Fruit fly (Drosophila melanogaster) whole organism, adult: Measurements from ENCODE around the gene elfless.

ENCODE experiments used
- CG1620 ChIP-seq: fragments of 200-800 bp; sonication (Bioruptor generic); optimal IDR thresholded peaks from 2 replicates; lab custom pipeline; 2016; ENCODE audit warnings: missing biosample characterization, missing genetic modification characterization
- Crg-1 ChIP-seq: fragments of 200-800 bp; sonication (Bioruptor generic); optimal IDR thresholded peaks from 2 replicates; lab custom pipeline; 2016; ENCODE audit warnings: missing biosample characterization, missing genetic modification characterization
- Hr96 ChIP-seq: fragments of 200-800 bp; sonication (Bioruptor generic); optimal IDR thresholded peaks from 2 replicates; lab custom pipeline; 2016; ENCODE audit warnings: missing biosample characterization, missing genetic modification characterization
- bab1 ChIP-seq: fragments of 200-800 bp; sonication (Bioruptor generic); optimal IDR thresholded peaks from 3 replicates; lab custom pipeline; 2019; ENCODE audit warnings: missing biosample characterization, mild to moderate bottlenecking, missing genetic modification characterization, moderate library complexity
- cnc ChIP-seq, 2 experiments: fragments of >200 bp; optimal IDR thresholded peaks; 2 replicates each; lab custom pipeline; 2017
- kay ChIP-seq: fragments of 200-800 bp; sonication (Bioruptor generic); peaks from one replicate; lab custom pipeline; 2016; ENCODE audit warnings: missing biosample characterization, missing genetic modification characterization, borderline replicate concordance
- ovo ChIP-seq: fragments of 200-800 bp; sonication (Bioruptor generic); optimal IDR thresholded peaks from 2 replicates; lab custom pipeline; 2016; ENCODE audit warnings: missing biosample characterization, missing genetic modification characterization

DNA sequence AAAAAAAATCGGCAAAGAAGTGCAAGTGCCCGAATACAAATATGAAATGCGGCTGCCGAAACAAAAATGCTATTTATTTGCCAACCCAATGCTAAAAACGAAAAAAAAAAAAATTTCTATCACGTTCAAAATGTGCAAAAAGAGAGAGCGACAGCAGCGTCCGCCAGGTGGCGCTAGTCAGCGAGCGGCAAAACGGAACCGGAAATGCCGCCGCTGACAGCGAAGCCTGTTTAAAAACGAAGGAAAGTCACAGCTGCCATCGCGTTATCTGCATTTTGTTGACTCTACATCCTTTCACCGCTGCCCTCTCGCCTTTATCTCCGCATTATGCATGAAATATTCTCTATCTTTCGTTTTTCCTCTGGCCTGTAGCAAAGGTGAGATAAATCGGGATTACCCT is 51.1 kb downstream of the elfless start:
- TF ChIP-seq cnc (optimal IDR thresholded peaks at IDR 0.05; lab: Kevin White, UChicago): no peak
- TF ChIP-seq kay (GFP tag; lab: Kevin White, UChicago): no peak
- no peak for TF ChIP-seq ovo (GFP tag; lab: Kevin White, UChicago)
- TF ChIP-seq Hr96: no peak
- TF ChIP-seq Crg-1: no peak
- no peak for TF ChIP-seq bab1 (GFP tag; lab: Kevin White, UChicago)
- no peak for TF ChIP-seq CG1620 (GFP tag; lab: Kevin White, UChicago)
